Fruit fly (Drosophila melanogaster): Measurements from ENCODE around the gene park.

The park gene

dm6 chr3L:21224274-21224673, 27.6 kb upstream of the park start (continued):
- peak; percentile 40 for TF ChIP-seq Lpt (GFP tag; optimal IDR thresholded peaks at IDR 0.05)
- TF ChIP-seq CG16779 (tag; optimal IDR thresholded peaks at IDR 0.05): no peak
- peak; percentile 6 for TF ChIP-seq dsx (GFP tag; optimal IDR thresholded peaks at IDR 0.05; ENCODE audit: poor library complexity, severe bottlenecking)
- no peak for TF ChIP-seq svp (GFP tag)
- no peak for TF ChIP-seq esn (GFP tag; optimal IDR thresholded peaks at IDR 0.05)
- peak; percentile 59 for TF ChIP-seq net (GFP tag; optimal IDR thresholded peaks at IDR 0.05)
- TF ChIP-seq Gug (GFP tag; IDR thresholded peaks at IDR 0.05): peak; percentile 56
- TF ChIP-seq CG11902 (GFP tag; optimal IDR thresholded peaks at IDR 0.05): no peak
- no peak for TF ChIP-seq CG6854 (GFP tag; optimal IDR thresholded peaks at IDR 0.05)
- TF ChIP-seq Eip75B (GFP tag; optimal IDR thresholded peaks at IDR 0.05): no peak
- TF ChIP-seq lz (GFP tag; optimal IDR thresholded peaks at IDR 0.05): no peak

- TF ChIP-seq CG15336 (GFP tag; IDR thresholded peaks at IDR 0.05) (peak; percentile 78), cyc (GFP tag; optimal IDR thresholded peaks at IDR 0.05) (no peak), OdsH (GFP tag; optimal IDR thresholded peaks at IDR 0.05) (peak; percentile 34), fkh (GFP tag; optimal IDR thresholded peaks at IDR 0.05) (no peak), CG16779 (tag; optimal IDR thresholded peaks at IDR 0.05) (no peak), CG6854 (GFP tag; optimal IDR thresholded peaks at IDR 0.05) (no peak), CG32006 (GFP tag; optimal IDR thresholded peaks at IDR 0.05) (peak; percentile 57), pdm3 (GFP tag; optimal IDR thresholded peaks at IDR 0.05) (peak; percentile 47), acj6 (GFP tag; optimal IDR thresholded peaks at IDR 0.05) (peak; percentile 33), CG11762 (GFP tag; optimal IDR thresholded peaks at IDR 0.05; ENCODE audit: insufficient read depth) (peak; percentile 8), Smox (GFP tag; optimal IDR thresholded peaks at IDR 0.05) (no peak), Eip78C (GFP tag) (peak; percentile 86), CG3919 (GFP tag; optimal IDR thresholded peaks at IDR 0.05) (peak; percentile 39), CG9139 (GFP tag; optimal IDR thresholded peaks at IDR 0.05) (no peak), Sox14 (GFP tag; optimal IDR thresholded peaks at IDR 0.05) (peak; percentile 9), Ets96B (tag; optimal IDR thresholded peaks at IDR 0.05) (peak; percentile 3), CG6276 (GFP tag; optimal IDR thresholded peaks at IDR 0.05) (peak; percentile 61), svp (GFP tag) (peak; percentile 30), CG8632 (GFP tag; optimal IDR thresholded peaks at IDR 0.05) (no peak), CG4318 (GFP tag; optimal IDR thresholded peaks at IDR 0.05) (no peak), achi (GFP tag; optimal IDR thresholded peaks at IDR 0.05) (peak; percentile 38), CG8119 (GFP tag; IDR thresholded peaks at IDR 0.05) (peak; percentile 30; the same call in 1 of the 3 replicates), salr (GFP tag; optimal IDR thresholded peaks at IDR 0.05) (peak in 1 of 2 experiments; percentile 38), eg (GFP tag; IDR thresholded peaks at IDR 0.05) (peak; percentile 59; the same call in 2 of the 3 replicates), fd59A (GFP tag; optimal IDR thresholded peaks at IDR 0.05) (no peak), Hr4 (GFP tag; optimal IDR thresholded peaks at IDR 0.05) (peak; percentile 60), Lpt (GFP tag; optimal IDR thresholded peaks at IDR 0.05) (peak; percentile 26), Sox15 (GFP tag; optimal IDR thresholded peaks at IDR 0.05) (no peak), Gug (GFP tag; IDR thresholded peaks at IDR 0.05) (peak; percentile 31; the same call in 1 of the 2 replicates), CG6808 (GFP tag; optimal IDR thresholded peaks at IDR 0.05) (no peak)
These were observed 26.6 kb upstream of the park start for dm6 chr3L:21223268-21223667.

DNA sequence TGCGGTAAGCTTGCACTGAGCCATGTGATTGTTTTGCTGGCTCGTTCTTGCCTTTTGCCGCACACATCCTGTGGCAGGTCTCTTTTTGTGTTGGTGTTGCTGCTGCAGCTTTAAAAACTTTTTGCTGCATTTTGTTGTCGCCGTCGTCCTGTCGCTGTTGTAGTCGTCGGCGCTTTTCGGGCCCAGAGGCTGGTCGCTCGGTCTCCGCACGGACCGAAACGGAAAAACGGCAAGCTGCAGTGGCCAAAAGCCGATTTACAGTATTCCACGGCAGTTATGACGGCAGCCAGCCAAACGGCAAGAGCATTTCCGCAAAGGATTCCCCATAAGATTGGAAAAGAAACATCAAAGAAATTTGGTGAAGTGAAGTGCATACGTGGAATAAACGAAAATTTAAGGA, 23.4 kb upstream of the park start, which contains the start of gene CG43219:
Gene CG43219 (plus strand): TSS at position 301 of the 400 bp plus-strand sequence.
- TF ChIP-seq CG8119 (GFP tag; IDR thresholded peaks at IDR 0.05) (no peak), Hr38 (GFP tag; optimal IDR thresholded peaks at IDR 0.05) (no peak), CG1621 (tag; optimal IDR thresholded peaks at IDR 0.05) (no peak), CG3032 (tag; optimal IDR thresholded peaks at IDR 0.05) (no peak), Eip78C (GFP tag) (peak; percentile 5), Sox15 (GFP tag; optimal IDR thresholded peaks at IDR 0.05) (no peak), CG15336 (GFP tag; IDR thresholded peaks at IDR 0.05) (no peak), salr (GFP tag; optimal IDR thresholded peaks at IDR 0.05) (no peak)
